Worm (Caenorhabditis elegans) whole organism, midembryonic: ENCODE measurements around the gene srab-26.

Experiments used
- T22C8.4 ChIP-seq: fragments of 200-800 bp; sonication (Bioruptor generic); IDR thresholded peaks from 2 replicates; pipeline ENCODE4 v1.3.6; 2022; ENCODE audit warnings: missing genetic modification characterization, missing compliant biosample characterization
- cog-1 ChIP-seq: sonication (generic microtip); optimal IDR thresholded peaks from 2 replicates; lab custom pipeline; 2016; ENCODE audit warnings: missing genetic modification characterization, missing compliant biosample characterization
- flt-1 ChIP-seq: fragments of 200-800 bp; sonication (Bioruptor generic); IDR thresholded peaks from 2 replicates; pipeline ENCODE4 v1.3.6; 2022; ENCODE audit warnings: missing genetic modification characterization, missing compliant biosample characterization
- klf-2 ChIP-seq: fragments of 200-800 bp; sonication (Bioruptor generic); conservative IDR thresholded peaks from 2 replicates; pipeline ENCODE4 v1.3.6; 2022; ENCODE audit warnings: missing genetic modification reagents, missing genetic modification characterization, missing compliant biosample characterization
- med-1 ChIP-seq: sonication (generic microtip); optimal IDR thresholded peaks from 2 replicates; lab custom pipeline; 2017; ENCODE audit warnings: missing genetic modification characterization, mild to moderate bottlenecking, missing compliant biosample characterization, antibody characterized with exemption, missing genetic modification reagents; ENCODE audit not compliant: insufficient read depth
- ref-1 ChIP-seq: fragments of 200-800 bp; sonication (Bioruptor generic); conservative IDR thresholded peaks from 2 replicates; pipeline ENCODE4 v1.3.6; 2022; ENCODE audit warnings: missing genetic modification reagents, missing genetic modification characterization, missing compliant biosample characterization
- tab-1 ChIP-seq: fragments of 200-800 bp; sonication (Bioruptor generic); IDR thresholded peaks from 2 replicates; pipeline ENCODE4 v1.3.6; 2022; ENCODE audit warnings: missing genetic modification characterization, missing compliant biosample characterization
- ztf-23 ChIP-seq: fragments of 200-800 bp; sonication (Bioruptor generic); IDR thresholded peaks from 2 replicates; pipeline ENCODE4 v1.3.6; 2022; ENCODE audit warnings: missing genetic modification reagents, missing genetic modification characterization, missing compliant biosample characterization
- ztf-29 ChIP-seq: fragments of 200-800 bp; sonication (Bioruptor generic); IDR thresholded peaks from 2 replicates; pipeline ENCODE4 v1.3.6; 2022; ENCODE audit warnings: missing genetic modification reagents, missing genetic modification characterization, missing compliant biosample characterization

The srab-26 gene

DNA sequence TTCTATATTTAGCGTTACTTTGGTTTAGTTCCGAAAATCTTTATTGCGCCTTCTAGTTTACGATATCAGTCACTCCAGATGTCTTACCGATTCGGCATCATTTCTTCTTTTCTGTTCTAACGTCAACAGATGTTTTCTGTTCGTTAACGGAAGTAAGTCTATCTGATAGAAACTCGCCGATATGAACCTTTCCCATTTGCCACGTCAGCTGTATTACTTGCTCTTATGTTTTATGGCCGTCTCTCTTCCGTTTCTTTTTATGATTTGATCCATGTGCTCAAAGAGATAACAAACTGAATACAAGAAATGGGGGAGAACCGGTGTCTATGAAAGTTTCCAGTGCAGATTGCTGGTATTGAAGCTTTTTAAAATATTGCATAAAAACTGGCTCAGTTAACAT lies at the start of gene srab-26:
TSS of gene srab-26 (minus strand) at position 101 of the 400 bp plus-strand sequence.
- no peak for TF ChIP-seq tab-1 (GFP tag; lab: Robert Waterston, UW)
- no peak for TF ChIP-seq med-1
- TF ChIP-seq ztf-23 (GFP tag; lab: Robert Waterston, UW), result no peak
- TF ChIP-seq cog-1, result no peak
- no peak for TF ChIP-seq ref-1 (GFP tag; lab: Robert Waterston, UW)
- no peak for TF ChIP-seq klf-2 (GFP tag; lab: Robert Waterston, UW)
- no peak for TF ChIP-seq flt-1 (GFP tag; lab: Robert Waterston, UW)
- TF ChIP-seq T22C8.4 (GFP tag; lab: Robert Waterston, UW), result no peak
- no peak for TF ChIP-seq ztf-29 (GFP tag; lab: Robert Waterston, UW)

DNA sequence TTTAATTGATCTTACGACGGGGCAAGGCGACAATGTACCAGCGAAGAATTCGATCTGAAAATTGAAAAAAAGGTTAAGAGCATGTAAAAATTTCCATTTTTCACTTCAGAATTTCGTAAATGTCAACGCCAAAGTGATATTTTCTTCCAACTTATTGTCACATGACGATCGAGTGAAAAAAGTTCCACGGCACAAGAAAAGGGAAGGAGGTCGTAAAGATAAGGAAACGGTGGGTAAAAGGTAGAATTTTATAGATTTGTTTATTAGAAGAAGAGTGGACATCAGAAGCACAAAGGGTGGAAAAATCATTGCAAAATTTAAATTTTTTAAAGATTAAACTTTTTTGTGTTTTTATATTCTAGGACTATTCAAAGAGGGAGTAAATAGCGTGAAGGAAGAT lies 48.6 kb upstream of the srab-26 start:
- no peak for TF ChIP-seq ztf-29 (GFP tag; lab: Robert Waterston, UW)
- no peak for TF ChIP-seq ref-1 (GFP tag; lab: Robert Waterston, UW)
- no peak for TF ChIP-seq tab-1 (GFP tag; lab: Robert Waterston, UW)

DNA sequence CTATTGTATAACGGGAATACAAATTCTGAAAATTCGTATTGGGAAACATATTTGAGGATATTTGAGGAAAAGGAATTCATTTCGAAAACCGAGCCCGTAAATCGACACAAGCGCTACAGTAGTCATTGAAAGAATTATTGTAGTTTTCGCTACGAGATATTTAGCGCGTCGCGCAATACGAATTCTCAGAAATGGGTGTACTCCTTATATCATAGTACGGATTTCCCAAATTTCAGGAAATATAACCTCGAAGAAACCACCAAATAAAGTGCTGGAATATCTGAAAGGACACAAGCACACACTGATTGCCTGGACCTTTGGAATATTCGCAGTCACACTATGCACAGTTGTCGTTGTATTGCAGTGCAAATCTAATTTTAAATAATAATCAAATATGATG lies 48.1 kb upstream of the srab-26 start:
- TF ChIP-seq ref-1 (GFP tag; lab: Robert Waterston, UW), result no peak
- no peak for TF ChIP-seq tab-1 (GFP tag; lab: Robert Waterston, UW)
- no peak for TF ChIP-seq cog-1
- TF ChIP-seq flt-1 (GFP tag; lab: Robert Waterston, UW), result no peak
- no peak for TF ChIP-seq T22C8.4 (GFP tag; lab: Robert Waterston, UW)
- TF ChIP-seq ztf-29 (GFP tag; lab: Robert Waterston, UW), result no peak
- no peak for TF ChIP-seq ztf-23 (GFP tag; lab: Robert Waterston, UW)
- TF ChIP-seq med-1, result no peak
- TF ChIP-seq klf-2 (GFP tag; lab: Robert Waterston, UW), result no peak

DNA sequence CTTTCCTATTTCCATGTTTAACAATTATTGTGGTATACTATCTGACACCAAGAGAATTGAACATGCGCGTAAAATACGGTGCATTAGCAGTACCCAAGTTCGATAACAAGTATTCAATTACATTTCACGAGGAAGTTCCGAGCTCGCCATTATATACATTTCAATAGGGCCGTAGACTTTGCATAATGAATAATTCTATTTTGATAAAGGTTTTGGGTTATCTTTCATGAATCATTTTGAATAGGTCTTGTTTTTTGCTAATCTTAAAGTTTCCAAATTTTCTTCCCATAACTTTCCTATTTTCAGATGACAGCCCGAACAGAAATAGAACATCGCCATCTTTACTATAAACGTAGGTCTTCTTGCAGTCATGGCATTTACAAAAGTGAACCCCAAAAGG lies 46.9 kb upstream of the srab-26 start, which contains the start of gene C50H2.13:
TSS of gene C50H2.13 (plus strand) at position 301 of the 400 bp plus-strand sequence.
- TF ChIP-seq cog-1, result no peak
- TF ChIP-seq ztf-23 (GFP tag; lab: Robert Waterston, UW), result no peak
- no peak for TF ChIP-seq ztf-29 (GFP tag; lab: Robert Waterston, UW)
- TF ChIP-seq ref-1 (GFP tag; lab: Robert Waterston, UW), result no peak
- TF ChIP-seq med-1, result no peak
- TF ChIP-seq klf-2 (GFP tag; lab: Robert Waterston, UW), result no peak
- no peak for TF ChIP-seq flt-1 (GFP tag; lab: Robert Waterston, UW)
- no peak for TF ChIP-seq T22C8.4 (GFP tag; lab: Robert Waterston, UW)
- TF ChIP-seq tab-1 (GFP tag; lab: Robert Waterston, UW), result no peak

- TF ChIP-seq klf-2 (GFP tag; lab: Robert Waterston, UW) (no peak), ztf-29 (GFP tag; lab: Robert Waterston, UW) (no peak), ztf-23 (GFP tag; lab: Robert Waterston, UW) (no peak), cog-1 (no peak), T22C8.4 (GFP tag; lab: Robert Waterston, UW) (no peak), flt-1 (GFP tag; lab: Robert Waterston, UW) (no peak), med-1 (no peak), tab-1 (GFP tag; lab: Robert Waterston, UW) (no peak), ref-1 (GFP tag; lab: Robert Waterston, UW) (no peak)
These were observed 46.3 kb upstream of the srab-26 start for ce11 chrV:9925647-9926046.

DNA sequence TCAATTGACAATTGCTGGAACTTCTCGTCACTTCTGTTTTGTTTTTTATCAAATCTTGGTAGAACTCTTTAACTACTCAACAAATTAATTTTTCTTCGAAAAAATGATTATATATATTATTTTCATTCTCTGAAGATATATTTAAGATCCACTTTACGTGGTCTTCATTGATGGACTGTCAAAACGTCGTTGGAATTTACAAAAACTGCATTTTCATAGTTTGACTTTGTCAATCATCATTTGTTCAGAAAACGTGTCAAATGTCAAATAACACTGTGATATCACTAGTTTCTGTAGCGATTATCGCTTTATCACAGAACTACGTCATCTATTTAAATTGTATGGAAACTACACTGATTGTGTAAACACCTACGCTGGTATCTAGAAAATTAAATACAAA lies 45.1 kb upstream of the srab-26 start:
- TF ChIP-seq cog-1 (no peak), med-1 (no peak), ref-1 (GFP tag; lab: Robert Waterston, UW) (no peak), flt-1 (GFP tag; lab: Robert Waterston, UW) (no peak), klf-2 (GFP tag; lab: Robert Waterston, UW) (no peak), tab-1 (GFP tag; lab: Robert Waterston, UW) (no peak), T22C8.4 (GFP tag; lab: Robert Waterston, UW) (no peak), ztf-23 (GFP tag; lab: Robert Waterston, UW) (no peak), ztf-29 (GFP tag; lab: Robert Waterston, UW) (no peak)

DNA sequence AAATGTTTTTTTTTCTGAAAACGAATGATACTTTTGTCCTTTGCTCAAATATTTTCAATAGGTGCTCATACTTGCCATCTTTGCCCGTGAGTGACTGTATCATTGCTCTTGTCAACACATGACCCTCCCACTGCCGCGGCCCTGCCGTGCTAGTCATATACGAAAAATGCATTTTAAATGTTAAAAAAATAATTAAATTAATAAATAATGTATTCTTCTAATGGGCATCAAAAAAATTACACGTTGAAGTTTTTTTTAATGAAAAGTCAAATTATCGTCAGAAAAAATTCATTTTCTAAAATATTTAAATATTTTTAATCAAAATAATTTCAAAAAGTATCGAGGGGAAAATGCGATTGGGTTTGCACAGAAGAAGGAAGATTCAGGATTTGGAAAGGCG lies 43.2 kb upstream of the srab-26 start, which contains the start of gene C50H2.7:
TSS of gene C50H2.7 (plus strand) at position 301 of the 400 bp plus-strand sequence.
- TF ChIP-seq ztf-29 (GFP tag; lab: Robert Waterston, UW), result no peak
- no peak for TF ChIP-seq cog-1
- TF ChIP-seq flt-1 (GFP tag; lab: Robert Waterston, UW), result no peak
- TF ChIP-seq med-1, result no peak
- TF ChIP-seq klf-2 (GFP tag; lab: Robert Waterston, UW), result no peak
- TF ChIP-seq ztf-23 (GFP tag; lab: Robert Waterston, UW), result no peak
- no peak for TF ChIP-seq T22C8.4 (GFP tag; lab: Robert Waterston, UW)
- no peak for TF ChIP-seq tab-1 (GFP tag; lab: Robert Waterston, UW)

DNA sequence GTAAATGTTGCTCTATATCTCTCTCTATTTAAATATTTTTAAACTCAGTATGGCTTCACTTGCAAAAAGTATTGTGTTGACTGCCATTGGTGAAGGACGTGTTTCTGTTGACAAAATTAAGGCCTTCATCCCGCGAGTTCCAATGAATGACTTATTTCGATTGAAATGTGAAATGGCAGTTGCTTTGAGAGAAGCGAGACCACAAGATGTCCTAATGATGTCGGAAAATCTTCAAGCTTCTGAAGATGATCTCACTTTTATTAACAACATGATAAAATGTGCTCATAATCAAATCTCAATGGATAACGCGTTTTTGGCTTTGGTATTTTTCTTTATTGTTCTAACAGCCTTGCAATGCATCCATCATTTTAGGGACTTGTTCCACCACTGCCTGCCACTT lies 42.0 kb upstream of the srab-26 start, which contains the start of gene ceh-75:
TSS of gene ceh-75 (plus strand) at position 50 of the 400 bp plus-strand sequence.
- no peak for TF ChIP-seq ztf-29 (GFP tag; lab: Robert Waterston, UW)

ce11 chrV:9918410-9918809 lies 39.1 kb upstream of the srab-26 start, which contains the start of gene C50H2.5:
TSS of gene C50H2.5 (plus strand) at chrV:9918710.
- TF ChIP-seq ref-1 (GFP tag; lab: Robert Waterston, UW), result no peak
- TF ChIP-seq T22C8.4 (GFP tag; lab: Robert Waterston, UW), result no peak
- no peak for TF ChIP-seq tab-1 (GFP tag; lab: Robert Waterston, UW)
- no peak for TF ChIP-seq med-1
- TF ChIP-seq ztf-29 (GFP tag; lab: Robert Waterston, UW), result no peak
- TF ChIP-seq cog-1, result no peak
- TF ChIP-seq flt-1 (GFP tag; lab: Robert Waterston, UW), result no peak
- TF ChIP-seq klf-2 (GFP tag; lab: Robert Waterston, UW), result no peak
- TF ChIP-seq ztf-23 (GFP tag; lab: Robert Waterston, UW), result no peak

DNA sequence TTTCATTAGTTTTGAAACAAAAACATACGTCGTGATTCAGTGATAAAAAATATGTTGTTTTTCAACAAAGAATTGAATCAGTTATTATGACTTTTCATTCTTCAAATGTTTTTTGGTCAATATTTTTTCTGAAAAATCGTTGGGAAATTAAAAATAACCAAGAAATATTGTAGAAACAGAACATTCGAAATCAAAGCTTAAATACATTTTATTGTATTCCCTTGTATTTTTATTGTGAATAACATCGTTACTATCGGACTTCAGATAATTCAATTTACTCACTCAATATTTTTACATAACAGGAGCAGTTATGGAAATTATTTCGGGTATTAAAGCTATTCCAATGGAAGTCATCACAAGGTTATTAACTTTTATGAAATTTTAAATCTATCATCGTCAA lies 37.4 kb upstream of the srab-26 start, which contains the start of gene C50H2.4:
TSS of gene C50H2.4 (plus strand) at position 301 of the 400 bp plus-strand sequence.
- no peak for TF ChIP-seq T22C8.4 (GFP tag; lab: Robert Waterston, UW)
- TF ChIP-seq med-1, result no peak
- no peak for TF ChIP-seq ztf-23 (GFP tag; lab: Robert Waterston, UW)
- no peak for TF ChIP-seq flt-1 (GFP tag; lab: Robert Waterston, UW)
- no peak for TF ChIP-seq cog-1
- no peak for TF ChIP-seq ztf-29 (GFP tag; lab: Robert Waterston, UW)
- no peak for TF ChIP-seq tab-1 (GFP tag; lab: Robert Waterston, UW)
- no peak for TF ChIP-seq klf-2 (GFP tag; lab: Robert Waterston, UW)
- no peak for TF ChIP-seq ref-1 (GFP tag; lab: Robert Waterston, UW)
